Fruit fly (Drosophila melanogaster): Measurements from ENCODE around the gene CG12986.

dm6 chrX:17771878-17772277, 47.6 kb downstream of the CG12986 start:
- no peak for TF ChIP-seq gl (tag; optimal IDR thresholded peaks at IDR 0.05)
- TF ChIP-seq Pif1A (GFP tag; optimal IDR thresholded peaks at IDR 0.05) = no peak
- TF ChIP-seq EcR (GFP tag; optimal IDR thresholded peaks at IDR 0.05) = no peak
- TF ChIP-seq D1 (tag; optimal IDR thresholded peaks at IDR 0.05) = no peak
- no peak for TF ChIP-seq rn (GFP tag; IDR thresholded peaks at IDR 0.05)
- TF ChIP-seq CG8159 (tag; optimal IDR thresholded peaks at IDR 0.05) = no peak
- TF ChIP-seq CG32121 (GFP tag; IDR thresholded peaks at IDR 0.05) = no peak

Measured in whole organism, pupa.